In the genomic region with DNA sequence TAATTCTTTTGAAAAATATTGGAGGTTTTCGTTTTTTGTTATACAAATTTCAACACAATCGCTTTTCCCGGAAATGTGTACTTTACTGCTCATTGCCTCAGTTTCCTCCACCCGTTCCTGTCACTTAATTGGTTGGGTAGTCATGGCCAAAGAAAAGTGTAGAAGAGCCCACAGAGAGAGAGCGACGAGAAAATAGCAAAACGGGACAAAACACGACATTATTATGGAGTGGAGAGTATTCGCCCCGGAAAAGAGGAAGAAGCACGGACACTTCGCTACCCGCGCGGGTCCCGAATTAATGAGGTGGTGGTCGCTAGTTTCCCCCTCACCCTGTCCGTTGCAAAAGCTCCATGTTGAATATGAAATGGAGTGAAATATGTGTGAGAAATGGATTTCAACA, we compare ENCODE assay signal across 7 worm cellular contexts.
A peak's percentile ranks its signal among the peaks of the same experiment; 100 is the strongest.
TF ChIP-seq lines count a peak whose summit lies in the region.

No protein-coding gene starts in this region.

TF ChIP-seq in whole organism, L1 larva, 84 proteins besides CTCF, POLR2A, EP300 and RAD21:
- TF ChIP-seq isw-1 (GFP tag; IDR thresholded peaks at IDR 0.05; lab: Robert Waterston, UW): no peak
- TF ChIP-seq fkh-8 (tag; optimal IDR thresholded peaks at IDR 0.05; lab: Kevin White, UChicago): peak; percentile 21
- TF ChIP-seq snpc-4 (tag; optimal IDR thresholded peaks at IDR 0.05; lab: Kevin White, UChicago): no peak
- no peak for TF ChIP-seq C04F5.9 (tag; optimal IDR thresholded peaks at IDR 0.05; lab: Kevin White, UChicago)
- TF ChIP-seq lin-14 (GFP tag; optimal IDR thresholded peaks at IDR 0.05; lab: Kevin White, UChicago): peak; percentile 35
- TF ChIP-seq hpl-2 (GFP tag; optimal IDR thresholded peaks at IDR 0.05; lab: Kevin White, UChicago): no peak
- no peak for TF ChIP-seq nhr-47 (tag; optimal IDR thresholded peaks at IDR 0.05; lab: Kevin White, UChicago)
- TF ChIP-seq nhr-90 (tag; optimal IDR thresholded peaks at IDR 0.05; lab: Kevin White, UChicago; ENCODE audit: poor library complexity): no peak

TF ChIP-seq in whole organism, L3 larva, 47 proteins besides CTCF, POLR2A, EP300 and RAD21:
- TF ChIP-seq nfya-1 (tag; optimal IDR thresholded peaks at IDR 0.05; lab: Kevin White, UChicago; ENCODE audit: insufficient read depth) (peak; percentile 14), pqm-1 (tag; optimal IDR thresholded peaks at IDR 0.05; lab: Kevin White, UChicago) (no peak)

TF ChIP-seq in whole organism, early embryonic, 17 proteins besides CTCF, POLR2A, EP300 and RAD21:
- no peak for TF ChIP-seq aly-1 (tag; optimal IDR thresholded peaks at IDR 0.05; lab: Kevin White, UChicago)
- TF ChIP-seq B0310.2 (tag; optimal IDR thresholded peaks at IDR 0.05; lab: Kevin White, UChicago): no peak
- TF ChIP-seq scrt-1 (GFP tag; IDR thresholded peaks at IDR 0.05; lab: Robert Waterston, UW): no peak
- no peak for TF ChIP-seq ceh-36 (tag; optimal IDR thresholded peaks at IDR 0.05; lab: Kevin White, UChicago)
- peak; percentile 25 for TF ChIP-seq hmg-4 (GFP tag; optimal IDR thresholded peaks at IDR 0.05; lab: Kevin White, UChicago)
- no peak for TF ChIP-seq ets-7 (tag; optimal IDR thresholded peaks at IDR 0.05; lab: Kevin White, UChicago)
- no peak for TF ChIP-seq sea-1 (GFP tag; conservative IDR thresholded peaks at IDR 0.05; lab: Robert Waterston, UW)
- no peak for TF ChIP-seq hnd-1 (tag; optimal IDR thresholded peaks at IDR 0.05; lab: Kevin White, UChicago)

TF ChIP-seq in whole organism, late embryonic, 69 proteins besides CTCF, POLR2A, EP300 and RAD21 (continues in another document):
- TF ChIP-seq T23F11.4 (GFP tag; optimal IDR thresholded peaks at IDR 0.05; lab: Kevin White, UChicago): no peak
- TF ChIP-seq mec-3 (tag; optimal IDR thresholded peaks at IDR 0.05; lab: Kevin White, UChicago; ENCODE audit: borderline replicate concordance): no peak
- no peak for TF ChIP-seq elt-2 (tag; optimal IDR thresholded peaks at IDR 0.05; lab: Kevin White, UChicago)
- TF ChIP-seq ets-4 (tag; optimal IDR thresholded peaks at IDR 0.05; lab: Kevin White, UChicago): no peak
- TF ChIP-seq sdc-2 (tag; optimal IDR thresholded peaks at IDR 0.05; lab: Kevin White, UChicago): peak; percentile 51
- TF ChIP-seq gmeb-2 (tag; optimal IDR thresholded peaks at IDR 0.05; lab: Kevin White, UChicago): no peak
- peak; percentile 19 for TF ChIP-seq nfya-1 (tag; optimal IDR thresholded peaks at IDR 0.05; lab: Kevin White, UChicago)
- no peak for TF ChIP-seq ama-1 (optimal IDR thresholded peaks at IDR 0.05; lab: Kevin White, UChicago)
- no peak for TF ChIP-seq ahr-1 (tag; optimal IDR thresholded peaks at IDR 0.05; lab: Kevin White, UChicago)
- peak; percentile 2 for TF ChIP-seq ceh-19 (GFP tag; optimal IDR thresholded peaks at IDR 0.05; lab: Kevin White, UChicago)
- no peak for TF ChIP-seq ceh-30 (tag; optimal IDR thresholded peaks at IDR 0.05; lab: Kevin White, UChicago)
- no peak for TF ChIP-seq ttx-3 (tag; optimal IDR thresholded peaks at IDR 0.05; lab: Kevin White, UChicago)
- no peak for TF ChIP-seq fkh-10 (GFP tag; optimal IDR thresholded peaks at IDR 0.05; lab: Kevin White, UChicago)
- TF ChIP-seq hlh-8 (tag; optimal IDR thresholded peaks at IDR 0.05; lab: Kevin White, UChicago): no peak
- no peak for TF ChIP-seq sox-2 (GFP tag; IDR thresholded peaks at IDR 0.05; lab: Robert Waterston, UW)
- TF ChIP-seq unc-42 (tag; optimal IDR thresholded peaks at IDR 0.05; lab: Kevin White, UChicago): peak; percentile 34
- no peak for TF ChIP-seq hlh-6 (tag; optimal IDR thresholded peaks at IDR 0.05; lab: Kevin White, UChicago)
- peak; percentile 1 for TF ChIP-seq ceh-14 (tag; optimal IDR thresholded peaks at IDR 0.05; lab: Kevin White, UChicago)

TF ChIP-seq in whole organism, midembryonic, 9 proteins besides CTCF, POLR2A, EP300 and RAD21:
- TF ChIP-seq ztf-29 (GFP tag; IDR thresholded peaks at IDR 0.05; lab: Robert Waterston, UW): no peak
- peak; percentile 19; the same call in 1 of the 2 replicates for TF ChIP-seq flt-1 (GFP tag; IDR thresholded peaks at IDR 0.05; lab: Robert Waterston, UW)

TF ChIP-seq in whole organism, mixed stage, embryonic, 35 proteins besides CTCF, POLR2A, EP300 and RAD21:
- peak; percentile 56 for TF ChIP-seq ces-1 (GFP tag; optimal IDR thresholded peaks at IDR 0.05; lab: Kevin White, UChicago)
- no peak for TF ChIP-seq lin-13 (tag; optimal IDR thresholded peaks at IDR 0.05; lab: Kevin White, UChicago)
- TF ChIP-seq tbx-8 (GFP tag; optimal IDR thresholded peaks at IDR 0.05; lab: Kevin White, UChicago): no peak
- TF ChIP-seq elt-3 (tag; optimal IDR thresholded peaks at IDR 0.05; lab: Kevin White, UChicago): no peak
- TF ChIP-seq elt-1 (tag; optimal IDR thresholded peaks at IDR 0.05; lab: Kevin White, UChicago; ENCODE audit: borderline replicate concordance, insufficient read depth): no peak
- no peak for TF ChIP-seq sem-2 (GFP tag; optimal IDR thresholded peaks at IDR 0.05; lab: Kevin White, UChicago)
- TF ChIP-seq mep-1 (tag; optimal IDR thresholded peaks at IDR 0.05; lab: Kevin White, UChicago): peak; percentile 15
- no peak for TF ChIP-seq unc-120 (tag; optimal IDR thresholded peaks at IDR 0.05; lab: Kevin White, UChicago; ENCODE audit: poor library complexity, severe bottlenecking)
- no peak for TF ChIP-seq ceh-83 (GFP tag; optimal IDR thresholded peaks at IDR 0.05; lab: Kevin White, UChicago)
- TF ChIP-seq mls-2 (tag; optimal IDR thresholded peaks at IDR 0.05; lab: Kevin White, UChicago): peak; percentile 59
- TF ChIP-seq unc-62 (GFP tag; optimal IDR thresholded peaks at IDR 0.05; lab: Kevin White, UChicago): no peak
- TF ChIP-seq blmp-1 (tag; optimal IDR thresholded peaks at IDR 0.05; lab: Kevin White, UChicago): no peak
- TF ChIP-seq lsy-2 (tag; optimal IDR thresholded peaks at IDR 0.05; lab: Kevin White, UChicago): no peak
- TF ChIP-seq ham-2 (GFP tag; optimal IDR thresholded peaks at IDR 0.05; lab: Kevin White, UChicago): no peak
- no peak for TF ChIP-seq nhr-2 (tag; optimal IDR thresholded peaks at IDR 0.05; lab: Kevin White, UChicago)
- TF ChIP-seq lin-32 (GFP tag; optimal IDR thresholded peaks at IDR 0.05; lab: Kevin White, UChicago): no peak
- no peak for TF ChIP-seq nhr-28 (tag; optimal IDR thresholded peaks at IDR 0.05; lab: Kevin White, UChicago)
- TF ChIP-seq nhr-12 (tag; optimal IDR thresholded peaks at IDR 0.05; lab: Kevin White, UChicago): no peak
- no peak for TF ChIP-seq snpc-4 (tag; optimal IDR thresholded peaks at IDR 0.05; lab: Kevin White, UChicago)
- no peak for TF ChIP-seq flh-1 (GFP tag; optimal IDR thresholded peaks at IDR 0.05; lab: Kevin White, UChicago)
- TF ChIP-seq mab-5 (tag; optimal IDR thresholded peaks at IDR 0.05; lab: Kevin White, UChicago): no peak
- TF ChIP-seq nhr-76 (tag; optimal IDR thresholded peaks at IDR 0.05; lab: Kevin White, UChicago): no peak
- TF ChIP-seq cnd-1 (tag; optimal IDR thresholded peaks at IDR 0.05; lab: Kevin White, UChicago): peak; percentile 23
- no peak for TF ChIP-seq unc-39 (tag; optimal IDR thresholded peaks at IDR 0.05; lab: Kevin White, UChicago)
- no peak for TF ChIP-seq pha-4 (tag; optimal IDR thresholded peaks at IDR 0.05; lab: Kevin White, UChicago)
- TF ChIP-seq ceh-39 (tag; optimal IDR thresholded peaks at IDR 0.05; lab: Kevin White, UChicago): no peak

TF ChIP-seq in whole organism, young adult, 124 proteins besides CTCF, POLR2A, EP300 and RAD21:
- TF ChIP-seq snpc-1.1 (tag; optimal IDR thresholded peaks at IDR 0.05; lab: Kevin White, UChicago; ENCODE audit: insufficient read depth): no peak
- 0 out of 2 replicates have a peak, but pooled peaks have one; percentile 12 for TF ChIP-seq attf-3 (GFP tag; conservative IDR thresholded peaks at IDR 0.05; lab: Robert Waterston, UW)
- TF ChIP-seq zfh-2 (GFP tag; conservative IDR thresholded peaks at IDR 0.05; lab: Robert Waterston, UW): peak; percentile 41; the same call in 1 of the 2 replicates
